Worm (Caenorhabditis elegans) whole organism, L4 larva: Measurements from ENCODE around the gene Y65A5A.24.

Source experiments
- dmd-8 ChIP-seq: fragments of 200-800 bp; sonication (Bioruptor generic); IDR thresholded peaks from 2 replicates; pipeline ENCODE4 v1.3.6; 2022; ENCODE audit warnings: missing genetic modification characterization, missing compliant biosample characterization
- fos-1 ChIP-seq: fragments of 150-350 bp; optimal IDR thresholded peaks from 2 replicates; lab custom pipeline; 2014; ENCODE audit warnings: missing biosample characterization, missing genetic modification characterization
- pqm-1 ChIP-seq: sonication (generic microtip); optimal IDR thresholded peaks from 2 replicates; lab custom pipeline; 2017; ENCODE audit warnings: missing biosample characterization, missing genetic modification characterization

DNA sequence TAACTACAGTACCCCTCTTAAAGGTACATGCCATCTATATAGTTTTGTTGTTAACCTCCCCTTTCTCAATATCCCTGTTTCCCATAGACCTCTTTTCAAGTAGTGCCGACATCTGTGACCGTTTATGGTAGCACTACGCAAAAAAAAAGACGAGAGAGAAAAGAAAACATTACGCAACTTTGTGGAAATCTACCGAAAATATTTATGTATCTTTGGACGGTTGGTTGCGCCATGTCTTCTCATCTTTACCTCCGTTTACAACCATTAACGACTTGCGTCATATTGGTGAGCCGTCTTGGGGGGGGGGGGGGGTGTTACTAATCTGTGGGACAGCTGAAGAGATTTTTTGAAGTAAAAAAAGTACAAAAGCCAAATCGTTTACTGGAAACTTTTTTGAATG lies 2.3 kb upstream of the Y65A5A.24 start:
- TF ChIP-seq fos-1 (tag; lab: Kevin White, UChicago) (no peak), dmd-8 (no peak), pqm-1 (no peak)
